Worm (Caenorhabditis elegans): ENCODE data around the gene F09C6.15.

Gene F09C6.15

DNA sequence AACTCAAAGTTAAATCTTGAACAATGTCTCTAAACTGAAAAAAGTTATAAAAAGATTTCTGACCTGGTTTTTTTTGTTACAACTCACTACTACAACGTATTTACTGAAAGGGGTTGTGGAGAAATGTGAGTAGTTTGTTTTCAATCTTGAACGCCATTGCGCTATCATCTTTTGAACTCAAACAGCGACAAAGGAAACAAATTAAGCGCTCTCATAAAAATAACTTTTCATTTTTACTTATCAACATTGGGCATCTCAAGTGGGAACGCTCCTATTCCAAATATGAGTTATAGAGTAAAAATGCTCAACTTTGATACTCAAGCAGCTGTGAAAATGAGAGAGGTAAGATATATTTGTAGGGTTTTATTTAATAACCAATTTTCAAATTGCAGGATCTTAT is at the start of gene F09C6.15:
Gene F09C6.15, plus strand, starts transcription at position 301 of the 400 bp plus-strand sequence.
- TF ChIP-seq unc-30 (tag; optimal IDR thresholded peaks at IDR 0.05) (no peak), fkh-10 (GFP tag; optimal IDR thresholded peaks at IDR 0.05) (no peak), fkh-4 (tag; optimal IDR thresholded peaks at IDR 0.05; ENCODE audit: borderline replicate concordance) (no peak), vab-15 (tag; optimal IDR thresholded peaks at IDR 0.05) (no peak), rnt-1 (tag; optimal IDR thresholded peaks at IDR 0.05) (no peak), ceh-8 (GFP tag; optimal IDR thresholded peaks at IDR 0.05) (no peak), skn-1 (tag; optimal IDR thresholded peaks at IDR 0.05) (no peak)

ce11 chrV:16848498-16848897 is 45.0 kb upstream of the F09C6.15 start, which contains the start of the genes clec-36 and clec-26:
Gene clec-36 (minus strand): TSS chrV:16848598.
Gene clec-26 (plus strand): TSS chrV:16848611.
- TF ChIP-seq elt-2 (tag; optimal IDR thresholded peaks at IDR 0.05) (peak; percentile 44), egl-13 (tag; optimal IDR thresholded peaks at IDR 0.05) (no peak), F16B12.6 (tag; optimal IDR thresholded peaks at IDR 0.05) (no peak)

- no peak for TF ChIP-seq ceh-88 (GFP tag; IDR thresholded peaks at IDR 0.05)
Measured at ce11 chrV:16852002-16852401, 41.5 kb upstream of the F09C6.15 start, which contains the start of gene clec-37. Gene clec-37 (minus strand): TSS chrV:16852102.

ce11 chrV:16853956-16854683 is 39.4 kb upstream of the F09C6.15 start, which contains the start of the genes clec-35 and clec-27:
Gene clec-35 (minus strand): TSS chrV:16854056.
Gene clec-27 (plus strand): TSS chrV:16854633.
- no peak for TF ChIP-seq Y116A8C.19 (tag; optimal IDR thresholded peaks at IDR 0.05; ENCODE audit: borderline replicate concordance)
- TF ChIP-seq elt-2 (tag; optimal IDR thresholded peaks at IDR 0.05), result no peak

DNA sequence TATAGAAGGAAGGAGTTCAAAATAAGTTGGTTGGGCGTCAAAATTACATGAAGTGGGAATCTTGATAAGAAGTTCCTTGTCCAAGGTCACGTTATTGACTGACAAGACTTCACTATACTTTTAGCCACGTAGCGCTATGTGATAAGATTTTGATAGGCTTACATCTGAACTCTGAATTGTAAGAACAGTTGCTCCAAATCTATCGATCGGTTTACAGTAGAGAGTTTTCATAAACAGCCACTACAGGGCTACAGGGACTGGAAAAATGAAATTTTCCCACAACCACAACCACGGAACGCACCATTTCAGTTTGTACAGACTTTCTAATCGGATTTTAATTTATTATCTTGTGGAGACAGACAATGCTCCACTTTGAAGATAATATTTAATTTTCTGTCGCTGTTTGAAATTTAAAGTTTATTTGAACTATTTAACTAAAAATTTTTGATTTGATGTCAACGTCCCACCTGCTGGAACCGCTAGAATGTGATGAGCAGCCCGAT is 35.5 kb upstream of the F09C6.15 start, which contains the start of the genes clec-31 and clec-22:
Gene clec-31, minus strand, starts transcription at position 101 of the 503 bp plus-strand sequence.
Gene clec-22, plus strand, starts transcription at position 453 of the 503 bp plus-strand sequence.
- TF ChIP-seq mab-9 (GFP tag; IDR thresholded peaks at IDR 0.05) (no peak), unc-86 (tag; optimal IDR thresholded peaks at IDR 0.05) (no peak), ceh-82 (tag; optimal IDR thresholded peaks at IDR 0.05) (no peak), efl-1 (optimal IDR thresholded peaks at IDR 0.05) (no peak), efl-1 (GFP tag; optimal IDR thresholded peaks at IDR 0.05 in 1 of 2) (no peak), ama-1 (optimal IDR thresholded peaks at IDR 0.05) (no peak), ets-5 (GFP tag; IDR thresholded peaks at IDR 0.05) (no peak), isw-1 (GFP tag; IDR thresholded peaks at IDR 0.05) (no peak), mdl-1 (tag; optimal IDR thresholded peaks at IDR 0.05) (no peak), vab-15 (tag; optimal IDR thresholded peaks at IDR 0.05) (no peak), irx-1 (tag; optimal IDR thresholded peaks at IDR 0.05) (no peak), tbx-2 (tag; optimal IDR thresholded peaks at IDR 0.05) (no peak), fos-1 (tag; optimal IDR thresholded peaks at IDR 0.05) (no peak), lin-39 (tag; optimal IDR thresholded peaks at IDR 0.05) (no peak), zag-1 (tag; optimal IDR thresholded peaks at IDR 0.05) (no peak), hlh-17 (GFP tag; optimal IDR thresholded peaks at IDR 0.05; ENCODE audit: borderline replicate concordance) (no peak), grh-1 (GFP tag; IDR thresholded peaks at IDR 0.05) (no peak), nhr-237 (tag; optimal IDR thresholded peaks at IDR 0.05) (no peak), pax-3 (tag; optimal IDR thresholded peaks at IDR 0.05) (no peak), snpc-4 (tag; optimal IDR thresholded peaks at IDR 0.05) (no peak), mep-1 (tag; optimal IDR thresholded peaks at IDR 0.05) (no peak)

DNA sequence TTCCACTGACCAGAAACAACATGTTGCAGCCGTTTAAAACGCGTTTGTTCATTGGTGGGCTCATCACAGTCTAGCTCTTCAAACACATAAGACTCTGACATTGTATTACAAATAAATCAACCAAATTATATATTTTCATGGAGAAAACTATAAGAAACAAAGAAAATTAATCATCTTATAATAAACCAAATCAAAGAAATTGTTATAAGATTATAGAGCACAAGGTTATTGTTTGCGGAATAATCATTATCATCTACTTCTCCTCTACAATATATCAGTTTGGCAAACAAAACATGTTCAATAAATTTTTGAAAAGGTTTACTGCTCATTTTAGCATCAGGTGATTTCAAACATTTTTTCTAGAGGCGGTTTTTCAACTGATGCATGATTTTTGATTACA is 31.8 kb upstream of the F09C6.15 start, which contains the start of the genes clec-32 and clec-24:
Gene clec-32, minus strand, starts transcription at position 101 of the 400 bp plus-strand sequence.
Gene clec-24, plus strand, starts transcription at position 294 of the 400 bp plus-strand sequence.
- TF ChIP-seq sptf-1 (tag; optimal IDR thresholded peaks at IDR 0.05) (no peak), lin-15B (tag; optimal IDR thresholded peaks at IDR 0.05) (no peak), rnt-1 (tag; optimal IDR thresholded peaks at IDR 0.05) (no peak), vab-15 (tag; optimal IDR thresholded peaks at IDR 0.05) (no peak), aha-1 (tag; optimal IDR thresholded peaks at IDR 0.05) (no peak), nhr-71 (tag; optimal IDR thresholded peaks at IDR 0.05) (no peak), ztf-4 (tag; optimal IDR thresholded peaks at IDR 0.05) (no peak), skn-1 (tag; optimal IDR thresholded peaks at IDR 0.05) (no peak)

Measured in whole organism, L1 larva.